Fruit fly (Drosophila melanogaster) whole organism, wandering third instar larva: ENCODE results near the gene CG16998.

Source experiments
- Abd-B ChIP-seq: fragments of >200 bp; optimal IDR thresholded peaks from 2 replicates; lab custom pipeline; 2017; ENCODE audit warnings: missing biosample characterization, missing genetic modification characterization
- Dif ChIP-seq: fragments of 200-275, 200-300 bp; sonication (Bioruptor generic); optimal IDR thresholded peaks from 2 replicates; lab custom pipeline; 2018; ENCODE audit warnings: missing biosample characterization, missing genetic modification characterization; ENCODE audit not compliant: partially characterized antibody
- GATAd ChIP-seq: sonication (Bioruptor generic); optimal IDR thresholded peaks from 2 replicates; lab custom pipeline; 2016; ENCODE audit warnings: missing biosample characterization, missing genetic modification characterization
- Hnf4 ChIP-seq: fragments of 200-800 bp; sonication (Bioruptor generic); optimal IDR thresholded peaks from 2 replicates; lab custom pipeline; 2016; ENCODE audit warnings: missing biosample characterization, mild to moderate bottlenecking, missing genetic modification characterization
- ey ChIP-seq: fragments of 200-800 bp; sonication (Bioruptor generic); optimal IDR thresholded peaks from 2 replicates; lab custom pipeline; 2016; ENCODE audit warnings: missing biosample characterization, missing genetic modification characterization
- fru ChIP-seq: fragments of 200-800 bp; sonication (Bioruptor generic); optimal IDR thresholded peaks from 3 replicates; lab custom pipeline; 2016; ENCODE audit warnings: missing biosample characterization, mild to moderate bottlenecking, missing genetic modification characterization
- h ChIP-seq: fragments of 200-800 bp; sonication (Bioruptor generic); optimal IDR thresholded peaks from 3 replicates; lab custom pipeline; 2016; ENCODE audit warnings: missing biosample characterization, mild to moderate bottlenecking, missing genetic modification characterization
- sage ChIP-seq: fragments of 200-800 bp; sonication (Bioruptor generic); optimal IDR thresholded peaks from 2 replicates; lab custom pipeline; 2016; ENCODE audit warnings: missing biosample characterization, mild to moderate bottlenecking, missing genetic modification characterization
- sv ChIP-seq: fragments of 200-800 bp; sonication (Bioruptor generic); optimal IDR thresholded peaks from 3 replicates; lab custom pipeline; 2016; ENCODE audit warnings: missing biosample characterization, missing genetic modification characterization
- tai ChIP-seq: sonication (Bioruptor generic); optimal IDR thresholded peaks from 2 replicates; lab custom pipeline; 2016; ENCODE audit warnings: missing biosample characterization, missing genetic modification characterization
- woc ChIP-seq: sonication (Bioruptor generic); optimal IDR thresholded peaks from 2 replicates; lab custom pipeline; 2016; ENCODE audit warnings: missing biosample characterization, mild to moderate bottlenecking, missing genetic modification characterization

Gene CG16998

DNA sequence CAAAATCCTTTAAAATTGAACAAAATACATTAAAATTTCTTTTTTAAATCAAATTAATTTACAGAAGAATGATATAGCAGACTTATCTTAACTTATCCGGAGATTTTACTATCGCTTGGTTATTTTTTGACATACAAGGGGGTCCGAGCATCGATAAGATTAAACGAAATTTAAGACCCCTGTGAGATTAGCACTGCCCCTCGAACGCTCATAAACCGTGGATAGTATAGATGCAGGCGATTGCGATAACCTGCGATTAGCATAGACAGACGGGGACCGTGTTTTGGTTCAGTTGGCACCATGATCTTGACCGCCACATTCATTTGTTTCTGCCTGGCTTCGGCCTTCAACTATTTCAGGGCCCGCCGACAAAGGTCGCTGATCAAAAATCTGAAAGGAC, 48.1 kb downstream of the CG16998 start, which contains the start of gene Cyp316a1:
TSS of gene Cyp316a1 (plus strand) at position 301 of the 400 bp plus-strand sequence.
- TF ChIP-seq fru (GFP tag; lab: Kevin White, UChicago) (no peak), h (GFP tag; lab: Kevin White, UChicago) (no peak), ey (GFP tag; lab: Kevin White, UChicago) (no peak), sv (GFP tag; lab: Kevin White, UChicago) (no peak), woc (no peak), Hnf4 (GFP tag; lab: Kevin White, UChicago) (no peak), Abd-B (GFP tag; lab: Kevin White, UChicago) (no peak), sage (GFP tag; lab: Kevin White, UChicago) (no peak), tai (GFP tag; lab: Kevin White, UChicago) (no peak), GATAd (GFP tag; lab: Kevin White, UChicago) (no peak), Dif (no peak)
